Fruit fly (Drosophila melanogaster) whole organism, embryonic: Measurements from ENCODE around the gene CG13385.

Source experiments
- Abd-B ChIP-seq: fragments of 200-800 bp; sonication (Bioruptor generic); optimal IDR thresholded peaks from 2 replicates; lab custom pipeline; 2018; ENCODE audit warnings: missing biosample characterization, mild to moderate bottlenecking, missing genetic modification characterization, moderate library complexity
- Bgb ChIP-seq: fragments of 200-800 bp; sonication (Bioruptor generic); IDR thresholded peaks from 2 replicates; pipeline ENCODE4 v1.3.6; 2022; ENCODE audit warnings: missing biosample characterization, missing genetic modification characterization; ENCODE audit not compliant: partially characterized antibody
- CG10209 ChIP-seq: fragments of 200-800 bp; sonication (Bioruptor generic); optimal IDR thresholded peaks from 3 replicates; lab custom pipeline; 2017; ENCODE audit warnings: missing biosample characterization, mild to moderate bottlenecking, missing genetic modification characterization, missing genetic modification reagents
- CG10267 ChIP-seq: fragments of 200-800 bp; sonication (Bioruptor generic); optimal IDR thresholded peaks from 2 replicates; lab custom pipeline; 2018; ENCODE audit warnings: missing biosample characterization, mild to moderate bottlenecking, missing genetic modification characterization, moderate library complexity
- CG11723 ChIP-seq: fragments of 200-800 bp; sonication (Bioruptor generic); optimal IDR thresholded peaks from 2 replicates; lab custom pipeline; 2017; ENCODE audit warnings: missing biosample characterization, mild to moderate bottlenecking, missing genetic modification characterization
- CG13424 ChIP-seq: fragments of 200-800 bp; sonication (Bioruptor generic); optimal IDR thresholded peaks from 2 replicates; lab custom pipeline; 2019; ENCODE audit warnings: missing biosample characterization, mild to moderate bottlenecking, missing genetic modification characterization, moderate library complexity
- CG14050 ChIP-seq: fragments of 200-800 bp; sonication (Bioruptor generic); IDR thresholded peaks from 3 replicates; pipeline ENCODE4 v1.3.6; 2022; ENCODE audit warnings: missing biosample characterization, missing genetic modification characterization
- CG14667 ChIP-seq: fragments of 200-800 bp; sonication (Bioruptor generic); IDR thresholded peaks from 2 replicates; pipeline ENCODE4 v1.3.6; 2022; ENCODE audit warnings: missing biosample characterization, missing genetic modification characterization
- CG15696 ChIP-seq: fragments of 200-800 bp; sonication (Bioruptor generic); optimal IDR thresholded peaks from 2 replicates; lab custom pipeline; 2019; ENCODE audit warnings: missing biosample characterization, mild to moderate bottlenecking, missing genetic modification characterization, moderate library complexity
- CG1647 ChIP-seq: fragments of 200-800 bp; sonication (Bioruptor generic); optimal IDR thresholded peaks from 3 replicates; lab custom pipeline; 2016; ENCODE audit warnings: missing biosample characterization, missing genetic modification characterization
- CG17328 ChIP-seq: fragments of 200-800 bp; sonication (Bioruptor generic); IDR thresholded peaks from 2 replicates; pipeline ENCODE4 v1.3.6; 2022; ENCODE audit warnings: missing biosample characterization, missing genetic modification characterization
- CG17829 ChIP-seq: fragments of 200-800 bp; optimal IDR thresholded peaks from 2 replicates; lab custom pipeline; 2019; ENCODE audit warnings: missing biosample characterization, mild to moderate bottlenecking, missing genetic modification characterization, moderate library complexity
- CG30431 ChIP-seq: fragments of 200-800 bp; sonication (Bioruptor generic); optimal IDR thresholded peaks from 2 replicates; lab custom pipeline; 2017; ENCODE audit warnings: missing biosample characterization, missing genetic modification characterization
- CG31388 ChIP-seq: fragments of 200-800 bp; sonication (Bioruptor generic); optimal IDR thresholded peaks from 2 replicates; lab custom pipeline; 2016; ENCODE audit warnings: missing biosample characterization, missing genetic modification characterization
- CG32532 ChIP-seq: fragments of 200-800 bp; sonication (Bioruptor generic); IDR thresholded peaks from 2 replicates; pipeline ENCODE4 v1.3.6; 2022; ENCODE audit warnings: missing biosample characterization, missing genetic modification characterization
- CG32767 ChIP-seq: fragments of 200-800 bp; sonication (Bioruptor generic); IDR thresholded peaks from 2 replicates; pipeline ENCODE4 v1.3.6; 2022; ENCODE audit warnings: missing biosample characterization, missing genetic modification characterization
- CG4328 ChIP-seq: fragments of 200-800 bp; sonication (Bioruptor generic); optimal IDR thresholded peaks from 3 replicates; lab custom pipeline; 2017; ENCODE audit warnings: missing biosample characterization, missing genetic modification reagents, missing genetic modification characterization
- CG4360 ChIP-seq: fragments of 200-800 bp; sonication (Bioruptor generic); IDR thresholded peaks from 2 replicates; pipeline ENCODE4 v1.3.6; 2022; ENCODE audit warnings: missing biosample characterization, missing genetic modification characterization
- CG43689 ChIP-seq: fragments of 200-800 bp; sonication (Bioruptor generic); IDR thresholded peaks from 2 replicates; pipeline ENCODE4 v1.3.6; 2022; ENCODE audit warnings: missing biosample characterization, missing genetic modification characterization
- CG4404 ChIP-seq: fragments of 200-800 bp; sonication (Bioruptor generic); IDR thresholded peaks from 2 replicates; pipeline ENCODE4 v1.3.6; 2022; ENCODE audit warnings: missing biosample characterization, missing genetic modification characterization
- CG4707 ChIP-seq: fragments of 200-800 bp; sonication (Bioruptor generic); optimal IDR thresholded peaks from 2 replicates; lab custom pipeline; 2018; ENCODE audit warnings: missing biosample characterization, mild to moderate bottlenecking, missing genetic modification characterization, moderate library complexity
- CG7556 ChIP-seq: fragments of 200-800 bp; sonication (Bioruptor generic); optimal IDR thresholded peaks from 2 replicates; lab custom pipeline; 2017; ENCODE audit warnings: missing biosample characterization, mild to moderate bottlenecking, missing genetic modification characterization
- CG8281 ChIP-seq: fragments of 200-800 bp; sonication (Bioruptor generic); optimal IDR thresholded peaks from 2 replicates; lab custom pipeline; 2018; ENCODE audit warnings: missing biosample characterization, mild to moderate bottlenecking, missing genetic modification characterization, moderate library complexity
- CG9609 ChIP-seq: fragments of 200-800 bp; sonication (Bioruptor generic); optimal IDR thresholded peaks from 3 replicates; lab custom pipeline; 2016; ENCODE audit warnings: missing biosample characterization, missing genetic modification characterization
- Camta ChIP-seq: fragments of 200-800 bp; sonication (Bioruptor generic); optimal IDR thresholded peaks from 2 replicates; lab custom pipeline; 2016; ENCODE audit warnings: missing biosample characterization, missing genetic modification characterization
- Dfd ChIP-seq, 2 experiments: fragments of >200 bp; optimal IDR thresholded peaks; 2 replicates each; lab custom pipeline; 2017; ENCODE audit warnings: missing biosample characterization in 2 of 2, missing genetic modification characterization in 2 of 2
- NFAT ChIP-seq: fragments of 200-800 bp; sonication (Bioruptor generic); IDR thresholded peaks from 2 replicates; pipeline ENCODE4 v1.3.6; 2022; ENCODE audit warnings: missing biosample characterization, missing genetic modification characterization
- Side ChIP-seq: fragments of 200-800 bp; sonication (Bioruptor generic); optimal IDR thresholded peaks from 2 replicates; lab custom pipeline; 2016; ENCODE audit warnings: missing biosample characterization, missing genetic modification characterization
- Tbp ChIP-seq: fragments of >200 bp; optimal IDR thresholded peaks from 2 replicates; lab custom pipeline; 2018; ENCODE audit warnings: missing biosample characterization, missing genetic modification characterization
- al ChIP-seq: fragments of 200-800 bp; sonication (Bioruptor generic); IDR thresholded peaks from 2 replicates; pipeline ENCODE4 v1.3.6; 2022; ENCODE audit warnings: missing biosample characterization, missing genetic modification characterization
- btn ChIP-seq: fragments of 200-800 bp; sonication (Bioruptor generic); optimal IDR thresholded peaks from 2 replicates; lab custom pipeline; 2016; ENCODE audit warnings: missing biosample characterization, missing genetic modification characterization
- da ChIP-seq: fragments of 200-800 bp; sonication (Bioruptor generic); optimal IDR thresholded peaks from 2 replicates; lab custom pipeline; 2016; ENCODE audit warnings: missing biosample characterization, missing genetic modification characterization
- dimm ChIP-seq: fragments of 200-800 bp; sonication (Bioruptor generic); IDR thresholded peaks from 2 replicates; pipeline ENCODE4 v1.3.6; 2022; ENCODE audit warnings: missing biosample characterization, missing genetic modification characterization
- ewg ChIP-seq: fragments of 200-800 bp; sonication (Bioruptor generic); optimal IDR thresholded peaks from 3 replicates; lab custom pipeline; 2017; ENCODE audit warnings: mild to moderate bottlenecking, missing biosample characterization, missing genetic modification reagents, missing genetic modification characterization
- gcm ChIP-seq: fragments of 200-800 bp; sonication (Bioruptor generic); optimal IDR thresholded peaks from 2 replicates; lab custom pipeline; 2019; ENCODE audit warnings: missing biosample characterization, mild to moderate bottlenecking, missing genetic modification characterization, moderate library complexity
- grau ChIP-seq: fragments of 200-800 bp; optimal IDR thresholded peaks from 3 replicates; lab custom pipeline; 2019; ENCODE audit warnings: missing biosample characterization, mild to moderate bottlenecking, missing genetic modification characterization, moderate library complexity
- hbn ChIP-seq: fragments of 200-800 bp; sonication (Bioruptor generic); IDR thresholded peaks from 2 replicates; pipeline ENCODE4 v1.3.6; 2022; ENCODE audit warnings: missing biosample characterization, missing genetic modification characterization; ENCODE audit not compliant: partially characterized antibody
- nmo ChIP-seq: fragments of 200-800 bp; sonication (Bioruptor generic); optimal IDR thresholded peaks from 2 replicates; lab custom pipeline; 2018; ENCODE audit warnings: missing biosample characterization, mild to moderate bottlenecking, missing genetic modification characterization, moderate library complexity
- org-1 ChIP-seq: fragments of 200-800 bp; sonication (Bioruptor generic); optimal IDR thresholded peaks from 2 replicates; lab custom pipeline; 2017; ENCODE audit warnings: missing biosample characterization, missing genetic modification characterization
- pho ChIP-seq: fragments of 200-800 bp; sonication (Bioruptor generic); optimal IDR thresholded peaks from 2 replicates; lab custom pipeline; 2016; ENCODE audit warnings: missing biosample characterization, missing genetic modification characterization
- row ChIP-seq: fragments of 200-800 bp; sonication (Bioruptor generic); IDR thresholded peaks from 3 replicates; pipeline ENCODE4 v1.3.6; 2022; ENCODE audit warnings: missing biosample characterization, missing genetic modification characterization
- salm ChIP-seq: fragments of 200-800 bp; sonication (Bioruptor generic); optimal IDR thresholded peaks from 2 replicates; lab custom pipeline; 2018; ENCODE audit warnings: missing biosample characterization, mild to moderate bottlenecking, missing genetic modification characterization
- scrt ChIP-seq: fragments of 200-800 bp; sonication (Bioruptor generic); optimal IDR thresholded peaks from 2 replicates; lab custom pipeline; 2018; ENCODE audit warnings: missing biosample characterization, mild to moderate bottlenecking, missing genetic modification characterization, moderate library complexity
- shn ChIP-seq: fragments of 200-800 bp; sonication (Bioruptor generic); optimal IDR thresholded peaks from 3 replicates; lab custom pipeline; 2016; ENCODE audit warnings: missing biosample characterization, missing genetic modification characterization
- sisA ChIP-seq: fragments of 200-800 bp; sonication (Bioruptor generic); IDR thresholded peaks from 2 replicates; pipeline ENCODE4 v1.3.6; 2022; ENCODE audit warnings: missing biosample characterization, missing genetic modification characterization
- slp2 ChIP-seq: fragments of 200-800 bp; sonication (Bioruptor generic); optimal IDR thresholded peaks from 2 replicates; lab custom pipeline; 2016; ENCODE audit warnings: missing biosample characterization, missing genetic modification characterization
- trem ChIP-seq: fragments of 200-800 bp; optimal IDR thresholded peaks from 3 replicates; lab custom pipeline; 2019; ENCODE audit warnings: missing biosample characterization, mild to moderate bottlenecking, missing genetic modification characterization, moderate library complexity
- ttk ChIP-seq: fragments of 200-800 bp; sonication (Bioruptor generic); IDR thresholded peaks from 2 replicates; pipeline ENCODE4 v2.1.2; 2022; ENCODE audit warnings: missing biosample characterization, missing genetic modification characterization
- vvl ChIP-seq: fragments of 200-800 bp; sonication (Bioruptor generic); IDR thresholded peaks from 2 replicates; pipeline ENCODE4 v1.3.6; 2022; ENCODE audit warnings: missing biosample characterization, missing genetic modification characterization

Gene CG13385

dm6 chr2L:8414887-8415883 is 18.7 kb downstream of the CG13385 start, which contains the start of the genes CG13398 and Akap200 (continued):
- TF ChIP-seq CG4404 (GFP tag; lab: Robert Waterston, UW) (no peak), slp2 (GFP tag; lab: Kevin White, UChicago) (no peak), vvl (GFP tag; lab: Robert Waterston, UW) (no peak; the same call in none of the 2 replicates), CG30431 (GFP tag; lab: Kevin White, UChicago) (no peak), CG10209 (GFP tag; lab: Kevin White, UChicago) (peak; percentile 38), CG10267 (peak; percentile 47), Side (no peak), sisA (GFP tag; lab: Robert Waterston, UW) (no peak), pho (GFP tag; lab: Kevin White, UChicago) (peak; percentile 3), ewg (GFP tag; lab: Kevin White, UChicago) (no peak), Camta (GFP tag; lab: Kevin White, UChicago) (no peak), Tbp (GFP tag; lab: Kevin White, UChicago) (peak; percentile 79), scrt (no peak), grau (peak; percentile 30), org-1 (GFP tag; lab: Kevin White, UChicago) (no peak), Bgb (GFP tag; lab: Robert Waterston, UW) (0 out of 2 replicates have a peak, but pooled peaks have one; percentile 19), al (GFP tag; lab: Robert Waterston, UW) (no peak), NFAT (GFP tag; lab: Robert Waterston, UW) (no peak), shn (no peak), CG14050 (GFP tag; lab: Robert Waterston, UW) (no peak), da (GFP tag; lab: Kevin White, UChicago) (no peak), Dfd (GFP tag; optimal IDR thresholded peaks at IDR 0.05; lab: Kevin White, UChicago) (no peak), dimm (GFP tag; lab: Robert Waterston, UW) (no peak), ttk (GFP tag; lab: Robert Waterston, UW) (no peak), nmo (peak; percentile 62), CG13424 (tag; lab: Kevin White, UChicago) (peak; percentile 46), salm (tag; lab: Kevin White, UChicago) (no peak), CG31388 (GFP tag; lab: Kevin White, UChicago) (no peak), CG1647 (GFP tag; lab: Kevin White, UChicago) (no peak), CG43689 (no peak), CG4328 (GFP tag; lab: Kevin White, UChicago) (no peak), hbn (GFP tag; lab: Robert Waterston, UW) (no peak), trem (peak; percentile 98), Abd-B (no peak), CG32767 (GFP tag; lab: Robert Waterston, UW) (no peak; the same call in 1 of the 2 replicates), CG11723 (GFP tag; lab: Kevin White, UChicago) (no peak), CG4360 (no peak), CG4707 (GFP tag; lab: Kevin White, UChicago) (no peak), CG14667 (GFP tag; lab: Robert Waterston, UW) (0 out of 2 replicates have a peak, but pooled peaks have one; percentile 11), CG17829 (peak; percentile 37), btn (no peak), CG9609 (GFP tag; lab: Kevin White, UChicago) (no peak), gcm (no peak), CG7556 (GFP tag; lab: Kevin White, UChicago) (no peak), row (GFP tag; lab: Robert Waterston, UW) (peak; percentile 71), CG32532 (GFP tag; lab: Robert Waterston, UW) (no peak), CG17328 (no peak), CG8281 (tag; lab: Kevin White, UChicago) (no peak), CG15696 (tag; lab: Kevin White, UChicago) (peak; percentile 31)
